Worm (Caenorhabditis elegans): ENCODE measurements around the gene srh-1.

The srh-1 gene

ce11 chrV:11520215-11520614 is 34.6 kb downstream of the srh-1 start, which contains the start of the genes C55A6.11 and C55A6.7:
Gene C55A6.11, plus strand, starts transcription at chrV:11520515.
Gene C55A6.7, minus strand, starts transcription at chrV:11520530.
- TF ChIP-seq F26F4.8 (GFP tag; conservative IDR thresholded peaks at IDR 0.05) (no peak), unc-62 (GFP tag; optimal IDR thresholded peaks at IDR 0.05 in 1 of 2) (peak in 1 of 2 experiments; percentile 86), unc-62 (tag; optimal IDR thresholded peaks at IDR 0.05) (no peak), daf-16 (GFP tag; optimal IDR thresholded peaks at IDR 0.05) (no peak), daf-16 (tag; optimal IDR thresholded peaks at IDR 0.05) (peak; percentile 29), daf-8 (GFP tag; IDR thresholded peaks at IDR 0.05) (no peak)

ce11 chrV:11521448-11521847 is 35.8 kb downstream of the srh-1 start, which contains the start of gene pafo-1:
Gene pafo-1, plus strand, starts transcription at chrV:11521703.
- TF ChIP-seq daf-19 (GFP tag; conservative IDR thresholded peaks at IDR 0.05) (peak; percentile 66; the same call in 1 of the 2 replicates), attf-4 (tag; optimal IDR thresholded peaks at IDR 0.05) (no peak), daf-12 (tag; optimal IDR thresholded peaks at IDR 0.05) (no peak), nhr-76 (tag; optimal IDR thresholded peaks at IDR 0.05) (no peak), ztf-11 (tag; optimal IDR thresholded peaks at IDR 0.05) (no peak), zfp-2 (tag; optimal IDR thresholded peaks at IDR 0.05) (no peak), lin-38 (GFP tag; IDR thresholded peaks at IDR 0.05) (no peak), F10B5.3 (tag; optimal IDR thresholded peaks at IDR 0.05) (peak; percentile 73), saeg-2 (GFP tag; IDR thresholded peaks at IDR 0.05) (0 out of 2 replicates have a peak, but pooled peaks have one; percentile 39), ama-1 (optimal IDR thresholded peaks at IDR 0.05) (no peak), Y5F2A.4 (GFP tag; optimal IDR thresholded peaks at IDR 0.05) (no peak), hif-1 (tag; optimal IDR thresholded peaks at IDR 0.05) (peak in 1 of 2 experiments; percentile 45), dmd-8 (GFP tag; IDR thresholded peaks at IDR 0.05) (no peak), F26F4.8 (GFP tag; conservative IDR thresholded peaks at IDR 0.05) (no peak), nhr-237 (tag; optimal IDR thresholded peaks at IDR 0.05) (no peak), ceh-32 (tag; optimal IDR thresholded peaks at IDR 0.05; ENCODE audit: poor library complexity) (peak; percentile 37), snpc-4 (tag; optimal IDR thresholded peaks at IDR 0.05) (no peak), nhr-28 (tag; optimal IDR thresholded peaks at IDR 0.05) (peak; percentile 79), R02D3.7 (tag; optimal IDR thresholded peaks at IDR 0.05) (no peak), lin-1 (GFP tag; IDR thresholded peaks at IDR 0.05) (peak; percentile 50; the same call in 1 of the 2 replicates), mdl-1 (tag; optimal IDR thresholded peaks at IDR 0.05) (peak in 1 of 2 experiments; percentile 52), madf-9 (GFP tag; conservative IDR thresholded peaks at IDR 0.05) (peak; percentile 46; the same call in 1 of the 2 replicates), lin-39 (tag; optimal IDR thresholded peaks at IDR 0.05) (no peak), F44E2.7 (GFP tag; IDR thresholded peaks at IDR 0.05) (no peak), snpc-1.2 (GFP tag; IDR thresholded peaks at IDR 0.05) (no peak), ZK337.2 (GFP tag; IDR thresholded peaks at IDR 0.05) (no peak), F37D6.2 (tag; optimal IDR thresholded peaks at IDR 0.05) (peak; percentile 73), D1046.2 (GFP tag; IDR thresholded peaks at IDR 0.05) (0 out of 2 replicates have a peak, but pooled peaks have one; percentile 31), Y105C5A.15 (GFP tag; IDR thresholded peaks at IDR 0.05) (no peak), egl-43 (GFP tag; IDR thresholded peaks at IDR 0.05) (0 out of 2 replicates have a peak, but pooled peaks have one; percentile 46), nhr-25 (tag; optimal IDR thresholded peaks at IDR 0.05; ENCODE audit: borderline replicate concordance, insufficient read depth) (no peak), nhr-48 (tag; optimal IDR thresholded peaks at IDR 0.05) (peak; percentile 75), lin-15B (tag; optimal IDR thresholded peaks at IDR 0.05) (peak; percentile 9), lir-3 (tag; optimal IDR thresholded peaks at IDR 0.05) (no peak), madf-5 (GFP tag; IDR thresholded peaks at IDR 0.05) (no peak), ZK546.5 (tag; optimal IDR thresholded peaks at IDR 0.05) (no peak), daf-16 (GFP tag; optimal IDR thresholded peaks at IDR 0.05) (peak; percentile 32 to 75), daf-16 (tag; optimal IDR thresholded peaks at IDR 0.05) (no peak), hlh-11 (tag; optimal IDR thresholded peaks at IDR 0.05) (peak; percentile 85), php-3 (GFP tag; IDR thresholded peaks at IDR 0.05) (peak; percentile 72), nhr-41 (GFP tag; IDR thresholded peaks at IDR 0.05) (no peak), hmg-1.1 (GFP tag; IDR thresholded peaks at IDR 0.05) (peak; percentile 81), nhr-77 (tag; optimal IDR thresholded peaks at IDR 0.05) (peak; percentile 54), unc-39 (tag; optimal IDR thresholded peaks at IDR 0.05) (no peak), ctbp-1 (GFP tag; IDR thresholded peaks at IDR 0.05) (peak; percentile 84), mes-2 (tag; optimal IDR thresholded peaks at IDR 0.05; ENCODE audit: poor library complexity, severe bottlenecking) (peak; percentile 90), unc-62 (GFP tag; optimal IDR thresholded peaks at IDR 0.05 in 1 of 2) (peak in 1 of 2 experiments; percentile 72), unc-62 (tag; optimal IDR thresholded peaks at IDR 0.05) (no peak)

All from whole organism, L4 larva.